Worm (Caenorhabditis elegans) whole organism, L4 larva: ENCODE data around the gene atf-8.

ENCODE experiments used
- D1046.2 ChIP-seq: fragments of 200-800 bp; sonication (Bioruptor generic); IDR thresholded peaks from 2 replicates; pipeline ENCODE4 v1.3.6; 2022; ENCODE audit warnings: missing genetic modification characterization, missing compliant biosample characterization
- F10B5.3 ChIP-seq: sonication (generic microtip); optimal IDR thresholded peaks from 2 replicates; lab custom pipeline; 2016; ENCODE audit warnings: mild to moderate bottlenecking, missing genetic modification characterization, missing compliant biosample characterization
- F37D6.2 ChIP-seq: sonication (generic microtip); optimal IDR thresholded peaks from 2 replicates; lab custom pipeline; 2016; ENCODE audit warnings: mild to moderate bottlenecking, missing genetic modification characterization, missing compliant biosample characterization
- F44E2.7 ChIP-seq: fragments of 200-800 bp; sonication (Bioruptor generic); IDR thresholded peaks from 2 replicates; pipeline ENCODE4 v2.1.2; 2022; ENCODE audit warnings: missing genetic modification characterization, missing compliant biosample characterization
- T20F7.1 ChIP-seq: fragments of 200-800 bp; sonication (Bioruptor generic); optimal IDR thresholded peaks from 2 replicates; lab custom pipeline; 2018; ENCODE audit warnings: mild to moderate bottlenecking, missing genetic modification characterization, missing compliant biosample characterization
- T26A8.4 ChIP-seq: fragments of 200-800 bp; sonication (Bioruptor generic); IDR thresholded peaks from 2 replicates; pipeline ENCODE4 v1.3.6; 2022; ENCODE audit warnings: missing genetic modification characterization, missing compliant biosample characterization
- Y48G9A.11 ChIP-seq: fragments of 200-800 bp; sonication (Bioruptor generic); IDR thresholded peaks from 2 replicates; pipeline ENCODE4 v1.3.6; 2022; ENCODE audit warnings: missing genetic modification reagents, missing genetic modification characterization, missing compliant biosample characterization
- ZK337.2 ChIP-seq: fragments of 200-800 bp; sonication (Bioruptor generic); IDR thresholded peaks from 2 replicates; pipeline ENCODE4 v1.3.6; 2022; ENCODE audit warnings: missing genetic modification reagents, missing genetic modification characterization, missing compliant biosample characterization
- ZK546.5 ChIP-seq, 2 experiments: sonication (generic microtip); optimal IDR thresholded peaks; 2 replicates each; lab custom pipeline; 2017; ENCODE audit warnings: missing biosample characterization in 2 of 2, missing genetic modification characterization in 2 of 2
- aha-1 ChIP-seq: fragments of 150-350 bp; peaks from one replicate; lab custom pipeline; 2014; ENCODE audit warnings: missing biosample characterization, missing genetic modification characterization
- aly-2 ChIP-seq: sonication (generic microtip); optimal IDR thresholded peaks from 2 replicates; lab custom pipeline; 2018; ENCODE audit warnings: missing biosample characterization, missing genetic modification characterization
- ceh-62 ChIP-seq: sonication (generic microtip); optimal IDR thresholded peaks from 2 replicates; lab custom pipeline; 2017; ENCODE audit warnings: missing biosample characterization, missing genetic modification characterization
- ceh-82 ChIP-seq: sonication (generic microtip); optimal IDR thresholded peaks from 2 replicates; lab custom pipeline; 2017; ENCODE audit warnings: missing biosample characterization, missing genetic modification characterization
- ctbp-1 ChIP-seq: fragments of 200-800 bp; sonication (Bioruptor generic); IDR thresholded peaks from 2 replicates; pipeline ENCODE4 v1.3.6; 2022; ENCODE audit warnings: missing genetic modification reagents, missing genetic modification characterization, missing compliant biosample characterization
- daf-12 ChIP-seq: fragments of 150-350 bp; optimal IDR thresholded peaks from 2 replicates; lab custom pipeline; 2014; ENCODE audit warnings: missing biosample characterization, missing genetic modification reagents, missing genetic modification characterization
- daf-19 ChIP-seq: fragments of 200-800 bp; sonication (Bioruptor generic); conservative IDR thresholded peaks from 2 replicates; pipeline ENCODE4 v1.3.6; 2022; ENCODE audit warnings: missing genetic modification characterization, missing compliant biosample characterization
- daf-8 ChIP-seq: fragments of 200-800 bp; sonication (Bioruptor generic); IDR thresholded peaks from 2 replicates; pipeline ENCODE4 v1.3.6; 2022; ENCODE audit warnings: missing genetic modification characterization, missing compliant biosample characterization
- dmd-6 ChIP-seq: fragments of 200-800 bp; sonication (Bioruptor generic); IDR thresholded peaks from 2 replicates; pipeline ENCODE4 v1.3.6; 2022; ENCODE audit warnings: missing genetic modification reagents, missing genetic modification characterization, missing compliant biosample characterization
- dve-1 ChIP-seq: sonication (generic microtip); optimal IDR thresholded peaks from 2 replicates; lab custom pipeline; 2017; ENCODE audit warnings: antibody characterized with exemption, mild to moderate bottlenecking, missing genetic modification characterization, missing compliant biosample characterization; ENCODE audit not compliant: insufficient read depth
- egl-27 ChIP-seq: sonication (generic microtip); optimal IDR thresholded peaks from 3 replicates; lab custom pipeline; 2017; ENCODE audit warnings: missing biosample characterization, missing genetic modification reagents, missing genetic modification characterization
- fkh-10 ChIP-seq: fragments of 150-350 bp; optimal IDR thresholded peaks from 2 replicates; lab custom pipeline; 2014; ENCODE audit warnings: missing biosample characterization, missing genetic modification reagents, missing genetic modification characterization
- fos-1 ChIP-seq: fragments of 150-350 bp; optimal IDR thresholded peaks from 2 replicates; lab custom pipeline; 2014; ENCODE audit warnings: missing biosample characterization, missing genetic modification characterization
- hlh-11 ChIP-seq: fragments of 200-800 bp; sonication (Bioruptor generic); optimal IDR thresholded peaks from 2 replicates; lab custom pipeline; 2018; ENCODE audit warnings: mild to moderate bottlenecking, missing genetic modification characterization, missing compliant biosample characterization
- hmg-1.1 ChIP-seq: fragments of 200-800 bp; sonication (Bioruptor generic); IDR thresholded peaks from 2 replicates; pipeline ENCODE4 v1.3.6; 2022; ENCODE audit warnings: missing genetic modification reagents, missing genetic modification characterization, missing compliant biosample characterization
- lim-7 ChIP-seq: fragments of 200-800 bp; sonication (Bioruptor generic); IDR thresholded peaks from 2 replicates; pipeline ENCODE4 v1.3.6; 2022; ENCODE audit warnings: missing genetic modification characterization, missing compliant biosample characterization
- lin-1 ChIP-seq: fragments of 200-800 bp; sonication (Bioruptor generic); IDR thresholded peaks from 2 replicates; pipeline ENCODE4 v1.3.6; 2022; ENCODE audit warnings: missing genetic modification reagents, missing genetic modification characterization, missing compliant biosample characterization
- lin-13 ChIP-seq: fragments of 150-350 bp; optimal IDR thresholded peaks from 2 replicates; lab custom pipeline; 2014; ENCODE audit warnings: missing biosample characterization, missing genetic modification reagents, missing genetic modification characterization
- lin-29 ChIP-seq: fragments of 200-800 bp; sonication (Bioruptor generic); IDR thresholded peaks from 2 replicates; pipeline ENCODE4 v1.3.6; 2022; ENCODE audit warnings: missing genetic modification reagents, missing genetic modification characterization, missing compliant biosample characterization
- lin-39 ChIP-seq: fragments of 150-350 bp; optimal IDR thresholded peaks from 2 replicates; lab custom pipeline; 2014; ENCODE audit warnings: missing biosample characterization, missing genetic modification reagents, missing genetic modification characterization
- madf-5 ChIP-seq, 2 experiments: fragments of 200-800 bp; sonication (Bioruptor generic); IDR thresholded peaks; 2 replicates each; pipeline ENCODE4 v1.3.6; 2022; ENCODE audit warnings: missing compliant biosample characterization in 2 of 2, missing genetic modification characterization in 2 of 2
- mep-1 ChIP-seq: fragments of 150-350 bp; sonication (generic microtip); optimal IDR thresholded peaks from 3 replicates; lab custom pipeline; 2014; ENCODE audit warnings: missing biosample characterization, missing genetic modification characterization
- mes-2 ChIP-seq: sonication (generic microtip); optimal IDR thresholded peaks from 2 replicates; lab custom pipeline; 2016; ENCODE audit warnings: missing genotype, mild to moderate bottlenecking, missing genetic modification characterization, missing compliant biosample characterization; ENCODE audit not compliant: poor library complexity, severe bottlenecking
- nhr-11 ChIP-seq: fragments of 150-350 bp; optimal IDR thresholded peaks from 2 replicates; lab custom pipeline; 2014; ENCODE audit warnings: missing biosample characterization, missing genetic modification characterization
- nhr-237 ChIP-seq: sonication (generic microtip); optimal IDR thresholded peaks from 2 replicates; lab custom pipeline; 2017; ENCODE audit warnings: missing biosample characterization, missing genetic modification characterization
- nhr-48 ChIP-seq: sonication (generic microtip); optimal IDR thresholded peaks from 2 replicates; lab custom pipeline; 2016; ENCODE audit warnings: mild to moderate bottlenecking, missing genetic modification characterization, missing compliant biosample characterization
- pha-4 ChIP-seq, 2 experiments: fragments of 150-350 bp in 1 of 2; fragments of 200-800 bp in 1 of 2; sonication (Bioruptor generic) in 1 of 2; IDR thresholded peaks in 1 of 2; optimal IDR thresholded peaks in 1 of 2; 2 replicates each; pipeline versions ENCODE4 v1.3.6 to Lab custom; 2014 to 2022; ENCODE audit warnings: missing genetic modification characterization in 2 of 2, missing genetic modification reagents in 2 of 2, missing biosample characterization in 1 of 2, missing compliant biosample characterization in 1 of 2
- pqm-1 ChIP-seq: sonication (generic microtip); optimal IDR thresholded peaks from 2 replicates; lab custom pipeline; 2017; ENCODE audit warnings: missing biosample characterization, missing genetic modification characterization
- sdz-12 ChIP-seq: fragments of 200-800 bp; sonication (Bioruptor generic); optimal IDR thresholded peaks from 2 replicates; lab custom pipeline; 2018; ENCODE audit warnings: mild to moderate bottlenecking, missing genetic modification characterization, missing compliant biosample characterization
- set-16 ChIP-seq: fragments of 200-800 bp; sonication (Bioruptor generic); IDR thresholded peaks from 2 replicates; pipeline ENCODE4 v1.3.6; 2022; ENCODE audit warnings: missing genetic modification reagents, missing genetic modification characterization, missing compliant biosample characterization
- skn-1 ChIP-seq: fragments of 150-350 bp; optimal IDR thresholded peaks from 2 replicates; lab custom pipeline; 2014; ENCODE audit warnings: missing biosample characterization, missing genetic modification characterization
- snpc-1.2 ChIP-seq: fragments of 200-800 bp; sonication (Bioruptor generic); IDR thresholded peaks from 2 replicates; pipeline ENCODE4 v1.3.6; 2022; ENCODE audit warnings: missing genetic modification reagents, missing genetic modification characterization, missing compliant biosample characterization
- snpc-4 ChIP-seq: fragments of 150-350 bp; optimal IDR thresholded peaks from 2 replicates; lab custom pipeline; 2014; ENCODE audit warnings: missing biosample characterization, missing genetic modification characterization
- unc-62 ChIP-seq, 3 experiments: fragments of 150-350 bp in 1 of 3; sonication (generic microtip); optimal IDR thresholded peaks in 2 of 3; peaks in 1 of 3; 1 replicate in 1 of 3; 2 replicates in 2 of 3; lab custom pipeline; 2014 to 2017; ENCODE audit warnings: missing biosample characterization in 3 of 3, missing genetic modification characterization in 3 of 3, missing genetic modification reagents in 3 of 3, missing genotype in 1 of 3
- zag-1 ChIP-seq: fragments of 150-350 bp; optimal IDR thresholded peaks from 2 replicates; lab custom pipeline; 2014; ENCODE audit warnings: missing biosample characterization, missing genetic modification characterization
- zip-2 ChIP-seq: fragments of 150-350 bp; optimal IDR thresholded peaks from 2 replicates; lab custom pipeline; 2014; ENCODE audit warnings: missing biosample characterization, missing genetic modification characterization
- ztf-11 ChIP-seq: fragments of 150-350 bp; optimal IDR thresholded peaks from 2 replicates; lab custom pipeline; 2014; ENCODE audit warnings: missing biosample characterization, missing genetic modification characterization

atf-8 gene

DNA sequence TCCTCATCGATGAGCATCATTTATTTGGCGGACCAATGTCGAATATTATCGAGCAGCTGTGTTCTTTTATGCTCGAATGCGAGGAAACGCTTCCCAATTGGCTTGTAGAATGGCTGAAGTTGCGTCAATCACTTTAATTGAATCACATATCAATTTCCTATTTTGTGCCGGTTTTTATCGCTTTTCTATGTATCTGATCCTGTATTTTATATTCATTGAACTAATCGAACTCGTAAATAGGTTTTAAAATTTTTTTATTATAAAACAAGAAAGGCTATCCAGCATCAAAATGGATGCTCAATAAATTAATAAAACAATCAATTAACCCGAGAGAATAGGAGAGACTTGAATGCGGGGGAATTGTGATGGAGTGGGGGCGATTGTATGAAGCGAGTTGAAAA, 6.7 kb upstream of the atf-8 start (continued):
- TF ChIP-seq snpc-1.2 (0 out of 2 replicates have a peak, but pooled peaks have one; percentile 10), lin-39 (tag; lab: Kevin White, UChicago) (no peak)
- TF ChIP-seq, all 104 proteins: peak for 23

DNA sequence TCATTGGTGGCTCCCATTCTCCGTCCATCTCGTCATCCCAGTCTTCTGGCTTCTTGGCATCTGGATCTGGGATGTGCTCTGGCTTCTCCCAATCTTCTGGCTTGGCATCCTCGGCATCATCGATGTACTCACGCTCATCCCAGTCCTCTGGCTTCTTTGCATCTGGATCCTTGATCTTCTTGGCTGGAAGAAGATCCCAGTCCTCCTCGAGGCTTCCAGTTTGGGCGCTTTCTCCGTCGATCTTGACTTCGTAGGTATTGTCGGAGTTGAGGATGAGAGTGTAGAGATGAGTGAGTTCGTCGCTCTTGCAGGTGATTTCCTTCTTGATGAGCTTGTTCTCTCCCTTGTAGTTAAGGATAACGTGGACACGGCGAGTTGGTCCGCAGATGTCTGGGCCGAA, 5.8 kb upstream of the atf-8 start:
- TF ChIP-seq F10B5.3 (tag; lab: Kevin White, UChicago) (no peak), aha-1 (tag; lab: Kevin White, UChicago) (peak; percentile 77)

DNA sequence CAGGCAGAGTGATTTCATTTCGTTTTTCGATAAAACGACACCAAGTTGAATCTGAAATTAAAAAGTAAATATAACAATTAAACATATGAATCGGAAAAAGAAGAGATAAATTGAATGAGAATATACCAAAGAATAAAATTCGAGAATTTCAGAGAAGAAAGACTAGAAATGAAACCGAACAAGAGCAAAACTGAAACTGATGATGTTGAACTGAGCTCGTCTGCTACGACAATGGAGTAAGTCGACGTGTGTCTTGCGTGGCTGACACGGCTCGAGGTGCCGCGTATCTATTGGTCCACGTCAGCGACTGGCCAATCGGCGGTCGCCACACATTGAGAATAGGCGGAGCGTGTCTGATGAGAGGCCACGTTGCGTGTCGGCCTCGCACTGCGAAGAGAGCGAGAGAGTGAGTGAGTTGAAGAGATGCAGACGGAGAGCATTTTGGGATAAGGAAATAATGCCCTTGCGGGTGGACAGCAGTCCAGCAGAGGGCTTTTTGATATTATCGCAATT, 4.9 kb upstream of the atf-8 start, which contains the start of gene crt-1:
Gene crt-1, minus strand, starts transcription at position 51 of the 513 bp plus-strand sequence.
- TF ChIP-seq nhr-48 (tag; lab: Kevin White, UChicago) (peak; percentile 86), daf-8 (GFP tag; lab: Robert Waterston, UW) (no peak), daf-12 (tag; lab: Kevin White, UChicago) (no peak), zip-2 (tag; lab: Kevin White, UChicago) (no peak), D1046.2 (GFP tag; lab: Robert Waterston, UW) (peak; percentile 86; the same call in 1 of the 2 replicates), lin-29 (peak; percentile 60; the same call in 1 of the 2 replicates), aly-2 (tag; lab: Kevin White, UChicago) (no peak), zag-1 (tag; lab: Kevin White, UChicago) (no peak), dmd-6 (GFP tag; lab: Robert Waterston, UW) (peak; percentile 96), ZK337.2 (GFP tag; lab: Robert Waterston, UW) (no peak), egl-27 (no peak), skn-1 (tag; lab: Kevin White, UChicago) (no peak), mes-2 (tag; lab: Kevin White, UChicago) (peak; percentile 90), mep-1 (tag; lab: Kevin White, UChicago) (peak; percentile 94), F37D6.2 (tag; lab: Kevin White, UChicago) (peak; percentile 84), aha-1 (tag; lab: Kevin White, UChicago) (peak; percentile 100), Y48G9A.11 (GFP tag; lab: Robert Waterston, UW) (no peak), lin-13 (peak; percentile 88), nhr-11 (peak; percentile 88), pha-4 (GFP tag; IDR thresholded peaks at IDR 0.05; lab: Robert Waterston, UW) (peak; percentile 78; the same call in 1 of the 2 replicates), pha-4 (tag; optimal IDR thresholded peaks at IDR 0.05; lab: Kevin White, UChicago) (no peak), pqm-1 (tag; lab: Kevin White, UChicago) (no peak), hmg-1.1 (GFP tag; lab: Robert Waterston, UW) (peak; percentile 93), lim-7 (GFP tag; lab: Robert Waterston, UW) (no peak), dve-1 (tag; lab: Kevin White, UChicago) (peak; percentile 95), ceh-62 (tag; lab: Kevin White, UChicago) (no peak), hlh-11 (tag; lab: Kevin White, UChicago) (peak; percentile 98), T20F7.1 (GFP tag; lab: Kevin White, UChicago) (peak; percentile 84), sdz-12 (GFP tag; lab: Kevin White, UChicago) (no peak), T26A8.4 (GFP tag; lab: Robert Waterston, UW) (peak; percentile 92), nhr-237 (tag; lab: Kevin White, UChicago) (no peak), ZK546.5 (tag; optimal IDR thresholded peaks at IDR 0.05; lab: Kevin White, UChicago) (no peak), ceh-82 (tag; lab: Kevin White, UChicago) (no peak), unc-62 (GFP tag; optimal IDR thresholded peaks at IDR 0.05 in 1 of 2; lab: Kevin White, UChicago) (peak in 1 of 2 experiments; percentile 98), unc-62 (tag; optimal IDR thresholded peaks at IDR 0.05; lab: Kevin White, UChicago) (no peak), madf-5 (GFP tag; IDR thresholded peaks at IDR 0.05; lab: Robert Waterston, UW) (no peak), fos-1 (tag; lab: Kevin White, UChicago) (no peak), lin-1 (GFP tag; lab: Robert Waterston, UW) (peak; percentile 85; the same call in 1 of the 2 replicates), snpc-4 (tag; lab: Kevin White, UChicago) (no peak), set-16 (peak; percentile 91), F44E2.7 (no peak), snpc-1.2 (peak; percentile 41; the same call in 1 of the 2 replicates), F10B5.3 (tag; lab: Kevin White, UChicago) (peak; percentile 85), daf-19 (GFP tag; lab: Robert Waterston, UW) (no peak), fkh-10 (GFP tag; lab: Kevin White, UChicago) (no peak), ztf-11 (no peak), ctbp-1 (peak; percentile 86)
